Worm (Caenorhabditis elegans): ENCODE measurements around the gene clic-1.
"Not testable (repeated sequence)": the region's sequence is repeated elsewhere in the genome, so short reads cannot be mapped to it uniquely, and the experiment has no call there.

The clic-1 gene

ce11 chrV:7705316-7705715 is 29.4 kb downstream of the clic-1 start, which contains the start of gene srw-3:
TSS of gene srw-3 (plus strand) at chrV:7705616.
- TF ChIP-seq ceh-14 (tag; optimal IDR thresholded peaks at IDR 0.05), result no peak
- TF ChIP-seq K02D7.2 (tag; optimal IDR thresholded peaks at IDR 0.05), result no peak
- TF ChIP-seq pat-9 (tag; optimal IDR thresholded peaks at IDR 0.05), result no peak
- TF ChIP-seq sox-2 (GFP tag; IDR thresholded peaks at IDR 0.05), result no peak
- TF ChIP-seq che-1 (tag; optimal IDR thresholded peaks at IDR 0.05), result no peak

- not testable (repeated sequence) for TF ChIP-seq K02D7.2, pat-9, zip-5 (tag; optimal IDR thresholded peaks at IDR 0.05)
These were observed 31.2 kb downstream of the clic-1 start, which contains the start of gene srsx-40 for ce11 chrV:7703536-7703935. TSS of gene srsx-40 (minus strand) at chrV:7703636.

ce11 chrV:7696842-7697241 is 37.9 kb downstream of the clic-1 start, which contains the start of gene ZK105.3:
TSS of gene ZK105.3 (plus strand) at chrV:7697142.
- no peak for TF ChIP-seq eyg-1 (tag; optimal IDR thresholded peaks at IDR 0.05)
- TF ChIP-seq ceh-31 (tag; optimal IDR thresholded peaks at IDR 0.05), result no peak
- TF ChIP-seq zip-5 (tag; optimal IDR thresholded peaks at IDR 0.05), result no peak
- TF ChIP-seq ceh-18 (tag; optimal IDR thresholded peaks at IDR 0.05), result no peak
- TF ChIP-seq fkh-6 (tag; optimal IDR thresholded peaks at IDR 0.05), result no peak
- no peak for TF ChIP-seq C08G9.2 (tag; optimal IDR thresholded peaks at IDR 0.05)
- no peak for TF ChIP-seq sox-4 (tag; optimal IDR thresholded peaks at IDR 0.05)
- TF ChIP-seq pqm-1 (tag; optimal IDR thresholded peaks at IDR 0.05), result no peak
- no peak for TF ChIP-seq hlh-6 (tag; optimal IDR thresholded peaks at IDR 0.05)
- TF ChIP-seq dve-1 (tag; optimal IDR thresholded peaks at IDR 0.05), result no peak
- TF ChIP-seq unc-42 (tag; optimal IDR thresholded peaks at IDR 0.05), result no peak
- no peak for TF ChIP-seq pha-2 (tag; optimal IDR thresholded peaks at IDR 0.05)
- TF ChIP-seq ref-2 (tag; optimal IDR thresholded peaks at IDR 0.05), result no peak

- TF ChIP-seq rnt-1 (tag; optimal IDR thresholded peaks at IDR 0.05) (no peak), sox-4 (tag; optimal IDR thresholded peaks at IDR 0.05) (no peak), nfya-1 (tag; optimal IDR thresholded peaks at IDR 0.05) (no peak), hlh-6 (tag; optimal IDR thresholded peaks at IDR 0.05) (no peak), hlh-13 (GFP tag; optimal IDR thresholded peaks at IDR 0.05) (no peak), fkh-6 (tag; optimal IDR thresholded peaks at IDR 0.05) (no peak), sdc-2 (tag; optimal IDR thresholded peaks at IDR 0.05) (no peak), pat-9 (tag; optimal IDR thresholded peaks at IDR 0.05) (no peak), ttx-3 (tag; optimal IDR thresholded peaks at IDR 0.05) (no peak), C38D4.7 (GFP tag; optimal IDR thresholded peaks at IDR 0.05) (no peak), ama-1 (optimal IDR thresholded peaks at IDR 0.05) (no peak), syd-9 (tag; optimal IDR thresholded peaks at IDR 0.05) (no peak), che-1 (tag; optimal IDR thresholded peaks at IDR 0.05) (no peak), zip-5 (tag; optimal IDR thresholded peaks at IDR 0.05) (no peak), ceh-24 (tag; optimal IDR thresholded peaks at IDR 0.05) (no peak), ahr-1 (tag; optimal IDR thresholded peaks at IDR 0.05) (no peak)
These were observed 41.3 kb downstream of the clic-1 start, which contains the start of gene C12D5.10 for ce11 chrV:7693394-7693793. TSS of gene C12D5.10 (minus strand) at chrV:7693494.

- TF ChIP-seq ttx-3 (tag; optimal IDR thresholded peaks at IDR 0.05), result no peak
- no peak for TF ChIP-seq unc-55 (GFP tag; optimal IDR thresholded peaks at IDR 0.05)
- TF ChIP-seq unc-86 (tag; optimal IDR thresholded peaks at IDR 0.05), result no peak
- no peak for TF ChIP-seq fkh-10 (GFP tag; optimal IDR thresholded peaks at IDR 0.05)
- TF ChIP-seq ceh-45 (GFP tag; IDR thresholded peaks at IDR 0.05), result no peak
- TF ChIP-seq nhr-232 (tag; optimal IDR thresholded peaks at IDR 0.05), result no peak
- TF ChIP-seq ets-4 (tag; optimal IDR thresholded peaks at IDR 0.05), result no peak
- TF ChIP-seq pha-4 (tag; optimal IDR thresholded peaks at IDR 0.05), result no peak
- TF ChIP-seq fkh-6 (tag; optimal IDR thresholded peaks at IDR 0.05), result no peak
- no peak for TF ChIP-seq sox-2 (GFP tag; IDR thresholded peaks at IDR 0.05)
- TF ChIP-seq K02D7.2 (tag; optimal IDR thresholded peaks at IDR 0.05), result no peak
- TF ChIP-seq ahr-1 (tag; optimal IDR thresholded peaks at IDR 0.05), result no peak
- no peak for TF ChIP-seq hlh-15 (tag; optimal IDR thresholded peaks at IDR 0.05)
- no peak for TF ChIP-seq pqm-1 (tag; optimal IDR thresholded peaks at IDR 0.05)
- TF ChIP-seq ama-1 (optimal IDR thresholded peaks at IDR 0.05), result no peak
- no peak for TF ChIP-seq ceh-34 (tag; optimal IDR thresholded peaks at IDR 0.05)
- TF ChIP-seq mec-3 (tag; optimal IDR thresholded peaks at IDR 0.05; ENCODE audit: borderline replicate concordance), result no peak
- no peak for TF ChIP-seq C08G9.2 (tag; optimal IDR thresholded peaks at IDR 0.05)
- no peak for TF ChIP-seq nfya-1 (tag; optimal IDR thresholded peaks at IDR 0.05)
- TF ChIP-seq odd-2 (tag; optimal IDR thresholded peaks at IDR 0.05), result no peak
These were observed 44.1 kb downstream of the clic-1 start for ce11 chrV:7690637-7691036.

All from whole organism, late embryonic.